Fruit fly (Drosophila melanogaster): ENCODE measurements around the gene CG31674.

Gene CG31674

dm6 chr2L:20825265-20825664, 5.8 kb upstream of the CG31674 start:
- TF ChIP-seq chinmo (GFP tag; IDR thresholded peaks at IDR 0.05; ENCODE audit: partially characterized antibody) (0 out of 4 replicates have a peak, but pooled peaks have one; percentile 49), HLHmδ (GFP tag; optimal IDR thresholded peaks at IDR 0.05) (peak; percentile 28), Atf6 (GFP tag; IDR thresholded peaks at IDR 0.05) (no peak), oc (tag; optimal IDR thresholded peaks at IDR 0.05) (peak; percentile 71), klu (GFP tag; IDR thresholded peaks at IDR 0.05) (no peak), CG14860 (GFP tag; IDR thresholded peaks at IDR 0.05; ENCODE audit: partially characterized antibody) (no peak), fd96Cb (tag; optimal IDR thresholded peaks at IDR 0.05) (no peak), CG8290 (GFP tag; optimal IDR thresholded peaks at IDR 0.05) (no peak), CG8290 (tag; optimal IDR thresholded peaks at IDR 0.05) (peak in 1 of 2 experiments; percentile 15), CG10462 (GFP tag; optimal IDR thresholded peaks at IDR 0.05) (no peak), Trl (optimal IDR thresholded peaks at IDR 0.05) (peak in 1 of 2 experiments; percentile 7), Trl (GFP tag; optimal IDR thresholded peaks at IDR 0.05) (no peak), grn (GFP tag; optimal IDR thresholded peaks at IDR 0.05) (peak; percentile 60), vfl (GFP tag; optimal IDR thresholded peaks at IDR 0.05) (no peak), CG12769 (tag; optimal IDR thresholded peaks at IDR 0.05) (peak; percentile 60), Med (GFP tag) (peak; percentile 51), CG18619 (GFP tag; optimal IDR thresholded peaks at IDR 0.05) (no peak), CG30431 (GFP tag; optimal IDR thresholded peaks at IDR 0.05) (no peak), rib (GFP tag; IDR thresholded peaks at IDR 0.05) (0 out of 2 replicates have a peak, but pooled peaks have one; percentile 19), CG32532 (GFP tag; IDR thresholded peaks at IDR 0.05) (0 out of 2 replicates have a peak, but pooled peaks have one; percentile 23), croc (GFP tag; conservative IDR thresholded peaks at IDR 0.05) (no peak), Jarid2 (GFP tag; optimal IDR thresholded peaks at IDR 0.05) (peak; percentile 11), CG11560 (tag; IDR thresholded peaks at IDR 0.05) (no peak), CG6683 (GFP tag; optimal IDR thresholded peaks at IDR 0.05) (no peak), grau (tag; optimal IDR thresholded peaks at IDR 0.05) (no peak), CG7357 (GFP tag; IDR thresholded peaks at IDR 0.05) (no peak), Deaf1 (tag; optimal IDR thresholded peaks at IDR 0.05) (peak; percentile 64), CG13894 (tag; optimal IDR thresholded peaks at IDR 0.05) (no peak), CG15479 (GFP tag; optimal IDR thresholded peaks at IDR 0.05) (no peak), CG9797 (GFP tag; optimal IDR thresholded peaks at IDR 0.05) (no peak), exex (tag; optimal IDR thresholded peaks at IDR 0.05) (no peak), lbe (GFP tag; optimal IDR thresholded peaks at IDR 0.05) (no peak), Lhr (GFP tag; optimal IDR thresholded peaks at IDR 0.05) (no peak), vvl (GFP tag; IDR thresholded peaks at IDR 0.05) (peak; percentile 26; the same call in 1 of the 2 replicates), CG3847 (GFP tag; IDR thresholded peaks at IDR 0.05) (no peak), jing (GFP tag; optimal IDR thresholded peaks at IDR 0.05) (no peak), nom (GFP tag; optimal IDR thresholded peaks at IDR 0.05) (peak; percentile 41), ssp (GFP tag; IDR thresholded peaks at IDR 0.05) (no peak), kni (GFP tag; optimal IDR thresholded peaks at IDR 0.05) (peak; percentile 75), Doc2 (GFP tag; IDR thresholded peaks at IDR 0.05) (no peak), CG1832 (GFP tag; optimal IDR thresholded peaks at IDR 0.05) (no peak), bsh (GFP tag; optimal IDR thresholded peaks at IDR 0.05) (peak in 1 of 2 experiments; percentile 4)

- TF ChIP-seq prd (optimal IDR thresholded peaks at IDR 0.05) (no peak), prd (GFP tag; IDR thresholded peaks at IDR 0.05) (no peak), onecut (GFP tag; IDR thresholded peaks at IDR 0.05) (no peak), sug (tag; optimal IDR thresholded peaks at IDR 0.05) (no peak), stwl (tag; optimal IDR thresholded peaks at IDR 0.05) (peak; percentile 30), CG32772 (GFP tag; IDR thresholded peaks at IDR 0.05) (no peak), Jarid2 (GFP tag; optimal IDR thresholded peaks at IDR 0.05) (no peak), bcd (GFP tag; optimal IDR thresholded peaks at IDR 0.05) (no peak), MTF-1 (GFP tag; optimal IDR thresholded peaks at IDR 0.05; ENCODE audit: borderline replicate concordance) (no peak), CTCF (GFP tag; optimal IDR thresholded peaks at IDR 0.05) (peak; percentile 91), az2 (GFP tag; optimal IDR thresholded peaks at IDR 0.05) (no peak), CG13894 (tag; optimal IDR thresholded peaks at IDR 0.05) (no peak), disco-r (GFP tag; optimal IDR thresholded peaks at IDR 0.05) (no peak), CG6272 (GFP tag; IDR thresholded peaks at IDR 0.05) (no peak)
Measured at dm6 chr2L:20826226-20826625, 4.8 kb upstream of the CG31674 start.

Measured in whole organism, embryonic.